Fruit fly (Drosophila melanogaster) whole organism: ENCODE measurements around the gene schuy.

Experiments used
- CG8478 ChIP-seq: fragments of >200 bp; optimal IDR thresholded peaks from 2 replicates; lab custom pipeline; 2018; ENCODE audit warnings: inconsistent platforms
- Dll ChIP-seq: fragments of >200 bp; optimal IDR thresholded peaks from 2 replicates; lab custom pipeline; 2017
- EcR ChIP-seq, 2 experiments: fragments of >200 bp; optimal IDR thresholded peaks; 2 replicates each; lab custom pipeline; 2017; ENCODE audit warnings: missing biosample characterization in 2 of 2, missing genetic modification characterization in 2 of 2, missing genetic modification reagents in 2 of 2
- pan ChIP-seq: fragments of >200 bp; optimal IDR thresholded peaks from 2 replicates; lab custom pipeline; 2017
- psq ChIP-seq: fragments of >200 bp; optimal IDR thresholded peaks from 2 replicates; lab custom pipeline; 2017
- usp ChIP-seq: fragments of >200 bp; optimal IDR thresholded peaks from 2 replicates; lab custom pipeline; 2017; ENCODE audit warnings: missing biosample characterization, missing genetic modification characterization, mixed read lengths

DNA sequence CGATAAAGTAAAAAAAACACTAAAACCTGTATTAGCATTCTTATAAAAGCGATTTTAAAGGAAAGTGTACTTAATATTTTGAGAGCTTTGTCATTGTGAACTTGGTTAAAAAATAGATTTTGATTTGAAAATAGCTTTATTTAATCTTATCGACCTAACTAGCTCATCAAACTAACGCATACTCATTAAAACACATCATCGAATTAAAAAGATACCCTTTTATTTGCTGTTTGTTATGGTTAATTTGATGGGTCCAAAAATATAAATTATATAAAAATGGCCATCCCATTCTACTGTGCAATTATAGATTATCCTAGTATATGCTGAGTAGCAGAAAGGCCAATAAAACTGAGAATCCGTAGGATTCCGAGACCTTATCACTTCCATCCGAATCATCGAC is 34.9 kb upstream of the schuy start, which contains the start of gene CG32219:
- TF ChIP-seq Dll: no peak
- TF ChIP-seq psq (lab: Kevin White, UChicago): no peak
- TF ChIP-seq CG8478 (lab: Kevin White, UChicago): no peak
- TF ChIP-seq EcR (GFP tag; optimal IDR thresholded peaks at IDR 0.05; lab: Kevin White, UChicago): no peak
- TF ChIP-seq usp (GFP tag; lab: Kevin White, UChicago): no peak
- TF ChIP-seq pan (lab: Kevin White, UChicago): no peak
